Worm (Caenorhabditis elegans): ENCODE results near the gene K04G11.3.
A peak's percentile ranks its signal among the peaks of the same experiment; 100 is the strongest.

K04G11.3 gene

ce11 chrX:14297209-14297608 lies 50.3 kb downstream of the K04G11.3 start (continued):
- TF ChIP-seq fkh-4 (tag; optimal IDR thresholded peaks at IDR 0.05; ENCODE audit: borderline replicate concordance): peak; percentile 27
- no peak for TF ChIP-seq C34B4.2 (tag; optimal IDR thresholded peaks at IDR 0.05)
- TF ChIP-seq nhr-90 (tag; optimal IDR thresholded peaks at IDR 0.05; ENCODE audit: poor library complexity): peak; percentile 52
- no peak for TF ChIP-seq sptf-1 (tag; optimal IDR thresholded peaks at IDR 0.05)
- peak; percentile 49 for TF ChIP-seq unc-86 (tag; optimal IDR thresholded peaks at IDR 0.05)
- no peak for TF ChIP-seq lir-3 (tag; optimal IDR thresholded peaks at IDR 0.05; ENCODE audit: poor library complexity)
- TF ChIP-seq ceh-63 (GFP tag; optimal IDR thresholded peaks at IDR 0.05): no peak
- no peak for TF ChIP-seq pax-3 (tag; optimal IDR thresholded peaks at IDR 0.05)
- no peak for TF ChIP-seq lin-13 (GFP tag; optimal IDR thresholded peaks at IDR 0.05)
- peak; percentile 33 for TF ChIP-seq skn-1 (tag; optimal IDR thresholded peaks at IDR 0.05)
- peak; percentile 75 for TF ChIP-seq swsn-7 (tag; optimal IDR thresholded peaks at IDR 0.05)
- TF ChIP-seq jun-1 (tag; optimal IDR thresholded peaks at IDR 0.05): peak; percentile 38
- TF ChIP-seq fkh-8 (tag; optimal IDR thresholded peaks at IDR 0.05): peak; percentile 77
- peak; percentile 77 for TF ChIP-seq nhr-20 (tag; optimal IDR thresholded peaks at IDR 0.05)
- TF ChIP-seq mep-1 (tag; optimal IDR thresholded peaks at IDR 0.05): peak; percentile 77
- TF ChIP-seq unc-130 (tag; optimal IDR thresholded peaks at IDR 0.05): no peak
- peak; percentile 74 for TF ChIP-seq nhr-47 (tag; optimal IDR thresholded peaks at IDR 0.05)
- peak; percentile 62 to 84 for TF ChIP-seq efl-1 (optimal IDR thresholded peaks at IDR 0.05)
- TF ChIP-seq efl-1 (GFP tag; optimal IDR thresholded peaks at IDR 0.05 in 1 of 2): peak; percentile 5 to 84
- TF ChIP-seq nhr-84 (tag; optimal IDR thresholded peaks at IDR 0.05): no peak
- TF ChIP-seq ceh-90 (tag; optimal IDR thresholded peaks at IDR 0.05): no peak
- TF ChIP-seq zip-4 (GFP tag; optimal IDR thresholded peaks at IDR 0.05): no peak
- TF ChIP-seq unc-98 (GFP tag; IDR thresholded peaks at IDR 0.05): peak; percentile 13; the same call in 1 of the 2 replicates
- peak; percentile 74 for TF ChIP-seq fkh-10 (GFP tag; optimal IDR thresholded peaks at IDR 0.05)
- peak; percentile 76 for TF ChIP-seq tbx-2 (tag; optimal IDR thresholded peaks at IDR 0.05)
- TF ChIP-seq lsy-2 (tag; optimal IDR thresholded peaks at IDR 0.05): peak; percentile 60 to 72
- TF ChIP-seq mab-9 (GFP tag; IDR thresholded peaks at IDR 0.05): no peak
- TF ChIP-seq Y116A8C.19 (tag; optimal IDR thresholded peaks at IDR 0.05; ENCODE audit: borderline replicate concordance): no peak
- TF ChIP-seq efl-3 (GFP tag; optimal IDR thresholded peaks at IDR 0.05): no peak
- TF ChIP-seq pqm-1 (tag; optimal IDR thresholded peaks at IDR 0.05): no peak
- TF ChIP-seq grh-1 (GFP tag; IDR thresholded peaks at IDR 0.05): 0 out of 2 replicates have a peak, but pooled peaks have one; percentile 28
- no peak for TF ChIP-seq hlh-17 (GFP tag; optimal IDR thresholded peaks at IDR 0.05; ENCODE audit: borderline replicate concordance)
- TF ChIP-seq hlh-4 (tag; optimal IDR thresholded peaks at IDR 0.05): no peak
- no peak for TF ChIP-seq nhr-76 (tag; optimal IDR thresholded peaks at IDR 0.05)
- TF ChIP-seq ceh-88 (GFP tag; IDR thresholded peaks at IDR 0.05): no peak
- no peak for TF ChIP-seq egl-13 (tag; optimal IDR thresholded peaks at IDR 0.05)
- TF ChIP-seq irx-1 (tag; optimal IDR thresholded peaks at IDR 0.05): peak; percentile 53
- no peak for TF ChIP-seq sup-37 (GFP tag; optimal IDR thresholded peaks at IDR 0.05)
- peak; percentile 73 for TF ChIP-seq dsc-1 (tag; optimal IDR thresholded peaks at IDR 0.05)
- no peak for TF ChIP-seq ets-5 (GFP tag; IDR thresholded peaks at IDR 0.05)
- TF ChIP-seq nhr-28 (tag; optimal IDR thresholded peaks at IDR 0.05): no peak
- TF ChIP-seq pag-3 (tag; optimal IDR thresholded peaks at IDR 0.05; ENCODE audit: borderline replicate concordance, insufficient read depth): peak; percentile 46
- no peak for TF ChIP-seq sox-4 (tag; optimal IDR thresholded peaks at IDR 0.05)
- TF ChIP-seq mef-2 (tag; optimal IDR thresholded peaks at IDR 0.05): no peak
- no peak for TF ChIP-seq ama-1 (optimal IDR thresholded peaks at IDR 0.05)
- peak; percentile 88 for TF ChIP-seq nhr-71 (tag; optimal IDR thresholded peaks at IDR 0.05)
- TF ChIP-seq ztf-4 (tag; optimal IDR thresholded peaks at IDR 0.05): peak; percentile 27
- TF ChIP-seq nhr-19 (GFP tag; conservative IDR thresholded peaks at IDR 0.05): peak; percentile 75
- peak; percentile 92 for TF ChIP-seq lin-14 (GFP tag; optimal IDR thresholded peaks at IDR 0.05)
- no peak for TF ChIP-seq elt-2 (tag; optimal IDR thresholded peaks at IDR 0.05)
- peak; percentile 38 for TF ChIP-seq F16B12.6 (tag; optimal IDR thresholded peaks at IDR 0.05)
- TF ChIP-seq ceh-82 (tag; optimal IDR thresholded peaks at IDR 0.05): peak; percentile 63 to 72 (median 65)
- TF ChIP-seq nhr-85 (tag): peak; percentile 69
